Worm (Caenorhabditis elegans) whole organism, L4/young adult: ENCODE data around the gene lmd-4.

ENCODE experiments used
- W03F9.2 ChIP-seq: fragments of 150-350 bp; optimal IDR thresholded peaks from 2 replicates; lab custom pipeline; 2014; ENCODE audit warnings: missing biosample characterization, missing genetic modification characterization
- dao-5 ChIP-seq: sonication (generic microtip); optimal IDR thresholded peaks from 2 replicates; lab custom pipeline; 2016; ENCODE audit warnings: missing genotype, missing genetic modification characterization, moderate library complexity, missing compliant biosample characterization
- him-1 ChIP-seq: sonication (generic microtip); optimal IDR thresholded peaks from 2 replicates; lab custom pipeline; 2016; ENCODE audit warnings: missing genotype, missing genetic modification reagents, missing genetic modification characterization, missing compliant biosample characterization

DNA sequence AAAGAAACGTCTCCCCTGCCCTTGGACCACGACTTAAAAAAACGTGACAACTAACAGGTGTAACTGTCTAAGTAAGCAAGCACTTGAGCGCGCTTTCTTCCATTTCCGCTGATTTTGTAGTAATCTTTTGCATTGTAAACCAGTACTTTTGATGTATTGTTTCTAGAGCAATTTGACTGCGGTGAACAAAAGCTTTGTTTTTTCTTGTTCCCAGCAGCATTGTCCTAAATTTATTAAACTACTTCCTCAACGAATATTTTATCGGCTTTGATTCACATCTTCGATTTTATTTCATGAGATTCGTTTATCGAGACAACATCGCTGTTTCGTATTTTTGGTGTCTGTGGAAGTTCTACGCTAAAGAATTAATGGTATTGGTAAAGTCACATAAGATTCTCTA lies 32.1 kb downstream of the lmd-4 start, which contains the start of gene C13A2.1:
- no peak for TF ChIP-seq W03F9.2 (tag; lab: Kevin White, UChicago)
- no peak for TF ChIP-seq him-1 (tag; lab: Kevin White, UChicago)
- TF ChIP-seq dao-5 (tag; lab: Kevin White, UChicago), result no peak
